Worm (Caenorhabditis elegans) whole organism, L1 larva: ENCODE measurements around the gene T05C12.9.

ENCODE experiments used
- C04F5.9 ChIP-seq: sonication (generic microtip); optimal IDR thresholded peaks from 2 replicates; lab custom pipeline; 2016; ENCODE audit warnings: missing genetic modification characterization, missing compliant biosample characterization
- C16A3.4 ChIP-seq: fragments of 150-350 bp; optimal IDR thresholded peaks from 2 replicates; lab custom pipeline; 2014; ENCODE audit warnings: missing biosample characterization, missing genetic modification characterization
- F16B12.6 ChIP-seq: fragments of 150-350 bp; optimal IDR thresholded peaks from 2 replicates; lab custom pipeline; 2014; ENCODE audit warnings: missing biosample characterization, missing genetic modification characterization
- Y116A8C.19 ChIP-seq: sonication (generic microtip); optimal IDR thresholded peaks from 2 replicates; lab custom pipeline; 2016; ENCODE audit warnings: missing compliant biosample characterization, missing genetic modification characterization, borderline replicate concordance
- aly-2 ChIP-seq: fragments of 150-350 bp; optimal IDR thresholded peaks from 2 replicates; lab custom pipeline; 2014; ENCODE audit warnings: missing biosample characterization, missing genetic modification characterization
- blmp-1 ChIP-seq: fragments of 150-350 bp; optimal IDR thresholded peaks from 2 replicates; lab custom pipeline; 2014; ENCODE audit warnings: missing biosample characterization, missing genetic modification characterization
- ceh-8 ChIP-seq: fragments of 200-800 bp; sonication (Bioruptor generic); optimal IDR thresholded peaks from 2 replicates; lab custom pipeline; 2018; ENCODE audit warnings: mild to moderate bottlenecking, missing genetic modification characterization, moderate library complexity, missing compliant biosample characterization
- dpl-1 ChIP-seq, 3 experiments: fragments of 150-350 bp in 2 of 3; sonication (generic microtip) in 1 of 3; optimal IDR thresholded peaks; 2 replicates each; lab custom pipeline; 2014 to 2017; ENCODE audit warnings: missing biosample characterization in 3 of 3, missing genetic modification characterization in 3 of 3, missing genetic modification reagents in 3 of 3
- dsc-1 ChIP-seq: sonication (generic microtip); optimal IDR thresholded peaks from 2 replicates; lab custom pipeline; 2016; ENCODE audit warnings: mild to moderate bottlenecking, missing genetic modification characterization, missing compliant biosample characterization
- efl-1 ChIP-seq, 4 experiments: fragments of 150-350 bp; optimal IDR thresholded peaks in 3 of 4; peaks in 1 of 4; 1 replicate in 1 of 4; 2 replicates in 3 of 4; lab custom pipeline; 2014; ENCODE audit warnings: missing biosample characterization in 2 of 4, missing genetic modification characterization in 2 of 4, missing genetic modification reagents in 2 of 4
- egl-13 ChIP-seq: sonication (generic microtip); optimal IDR thresholded peaks from 2 replicates; lab custom pipeline; 2016; ENCODE audit warnings: missing genotype, missing genetic modification reagents, missing genetic modification characterization, missing compliant biosample characterization
- elt-3 ChIP-seq, 6 experiments: fragments of 150-350 bp in 1 of 6; sonication (generic microtip); optimal IDR thresholded peaks; 2 replicates each; lab custom pipeline; 2017 to 2018; ENCODE audit warnings: missing biosample characterization in 6 of 6, missing genetic modification characterization in 6 of 6, inconsistent platforms in 1 of 6
- fkh-4 ChIP-seq: sonication (generic microtip); optimal IDR thresholded peaks from 2 replicates; lab custom pipeline; 2016; ENCODE audit warnings: missing compliant biosample characterization, missing genetic modification characterization, borderline replicate concordance
- fkh-8 ChIP-seq: sonication (generic microtip); optimal IDR thresholded peaks from 2 replicates; lab custom pipeline; 2016; ENCODE audit warnings: mild to moderate bottlenecking, missing genetic modification characterization, missing compliant biosample characterization
- hpl-2 ChIP-seq: fragments of 150-350 bp; optimal IDR thresholded peaks from 2 replicates; lab custom pipeline; 2014; ENCODE audit warnings: missing biosample characterization, missing genetic modification reagents, missing genetic modification characterization
- isw-1 ChIP-seq: fragments of 200-800 bp; sonication (Bioruptor generic); IDR thresholded peaks from 2 replicates; pipeline ENCODE4 v1.3.6; 2022; ENCODE audit warnings: missing genetic modification characterization, missing compliant biosample characterization
- lin-14 ChIP-seq: fragments of 200-800 bp; sonication (Bioruptor generic); optimal IDR thresholded peaks from 2 replicates; lab custom pipeline; 2018; ENCODE audit warnings: mild to moderate bottlenecking, missing genetic modification characterization, moderate library complexity, missing compliant biosample characterization
- lin-15B ChIP-seq: fragments of 150-350 bp; sonication (generic microtip); optimal IDR thresholded peaks from 3 replicates; lab custom pipeline; 2014; ENCODE audit warnings: missing biosample characterization, missing genetic modification characterization
- lin-35 ChIP-seq, 2 experiments: fragments of 150-350 bp; optimal IDR thresholded peaks; 2 replicates each; lab custom pipeline; 2014; ENCODE audit warnings: missing biosample characterization in 2 of 2, missing genetic modification characterization in 2 of 2, missing genetic modification reagents in 2 of 2
- lin-39 ChIP-seq: fragments of 150-350 bp; optimal IDR thresholded peaks from 2 replicates; lab custom pipeline; 2014; ENCODE audit warnings: missing biosample characterization, missing genetic modification reagents, missing genetic modification characterization
- lir-3 ChIP-seq: sonication (generic microtip); optimal IDR thresholded peaks from 2 replicates; lab custom pipeline; 2016; ENCODE audit warnings: mild to moderate bottlenecking, missing genetic modification characterization, moderate library complexity, missing compliant biosample characterization; ENCODE audit not compliant: poor library complexity
- lsy-2 ChIP-seq, 2 experiments: fragments of 150-350 bp; optimal IDR thresholded peaks; 2 replicates each; lab custom pipeline; 2014; ENCODE audit warnings: missing biosample characterization in 2 of 2, missing genetic modification characterization in 2 of 2
- mep-1 ChIP-seq: fragments of 150-350 bp; optimal IDR thresholded peaks from 2 replicates; lab custom pipeline; 2014; ENCODE audit warnings: missing biosample characterization, missing genetic modification characterization
- nhr-11 ChIP-seq: fragments of 150-350 bp; optimal IDR thresholded peaks from 2 replicates; lab custom pipeline; 2014; ENCODE audit warnings: missing biosample characterization, missing genetic modification characterization
- nhr-12 ChIP-seq: sonication (generic microtip); optimal IDR thresholded peaks from 2 replicates; lab custom pipeline; 2017; ENCODE audit warnings: missing biosample characterization, missing genetic modification characterization
- nhr-19 ChIP-seq: fragments of 200-800 bp; sonication (Bioruptor generic); conservative IDR thresholded peaks from 2 replicates; pipeline ENCODE4 v1.3.6; 2022; ENCODE audit warnings: missing genetic modification characterization, missing compliant biosample characterization
- nhr-20 ChIP-seq: sonication (generic microtip); optimal IDR thresholded peaks from 2 replicates; lab custom pipeline; 2016; ENCODE audit warnings: mild to moderate bottlenecking, missing genetic modification characterization, missing compliant biosample characterization
- nhr-47 ChIP-seq: sonication (generic microtip); optimal IDR thresholded peaks from 2 replicates; lab custom pipeline; 2016; ENCODE audit warnings: mild to moderate bottlenecking, missing genetic modification characterization, moderate library complexity, missing compliant biosample characterization
- nhr-71 ChIP-seq: sonication (generic microtip); optimal IDR thresholded peaks from 2 replicates; lab custom pipeline; 2016; ENCODE audit warnings: mild to moderate bottlenecking, missing genetic modification characterization, moderate library complexity, missing compliant biosample characterization
- nhr-77 ChIP-seq: fragments of 150-350 bp; optimal IDR thresholded peaks from 2 replicates; lab custom pipeline; 2014; ENCODE audit warnings: missing biosample characterization, missing genetic modification characterization
- nhr-85 ChIP-seq: sonication (generic microtip); peaks from one replicate; lab custom pipeline; 2016; ENCODE audit warnings: missing genetic modification characterization, inconsistent platforms, missing compliant biosample characterization
- nhr-90 ChIP-seq: sonication (generic microtip); optimal IDR thresholded peaks from 2 replicates; lab custom pipeline; 2016; ENCODE audit warnings: mild to moderate bottlenecking, missing genetic modification characterization, missing compliant biosample characterization; ENCODE audit not compliant: poor library complexity
- rnt-1 ChIP-seq: sonication (generic microtip); optimal IDR thresholded peaks from 2 replicates; lab custom pipeline; 2016; ENCODE audit warnings: mild to moderate bottlenecking, missing genetic modification characterization, moderate library complexity, missing compliant biosample characterization
- skn-1 ChIP-seq: fragments of 150-350 bp; optimal IDR thresholded peaks from 2 replicates; lab custom pipeline; 2014; ENCODE audit warnings: missing biosample characterization, missing genetic modification characterization
- snpc-4 ChIP-seq: fragments of 150-350 bp; optimal IDR thresholded peaks from 2 replicates; lab custom pipeline; 2014; ENCODE audit warnings: missing biosample characterization, missing genetic modification characterization
- snu-23 ChIP-seq: sonication (generic microtip); optimal IDR thresholded peaks from 2 replicates; lab custom pipeline; 2016; ENCODE audit warnings: missing genetic modification characterization, missing compliant biosample characterization
- swsn-7 ChIP-seq: sonication (generic microtip); optimal IDR thresholded peaks from 2 replicates; lab custom pipeline; 2016; ENCODE audit warnings: missing genetic modification characterization, missing compliant biosample characterization
- unc-130 ChIP-seq: fragments of 150-350 bp; optimal IDR thresholded peaks from 2 replicates; lab custom pipeline; 2017; ENCODE audit warnings: missing biosample characterization, missing genetic modification characterization, inconsistent platforms
- xbp-1 ChIP-seq: sonication (generic microtip); optimal IDR thresholded peaks from 2 replicates; lab custom pipeline; 2016; ENCODE audit warnings: missing genetic modification characterization, missing compliant biosample characterization

T05C12.9 gene

DNA sequence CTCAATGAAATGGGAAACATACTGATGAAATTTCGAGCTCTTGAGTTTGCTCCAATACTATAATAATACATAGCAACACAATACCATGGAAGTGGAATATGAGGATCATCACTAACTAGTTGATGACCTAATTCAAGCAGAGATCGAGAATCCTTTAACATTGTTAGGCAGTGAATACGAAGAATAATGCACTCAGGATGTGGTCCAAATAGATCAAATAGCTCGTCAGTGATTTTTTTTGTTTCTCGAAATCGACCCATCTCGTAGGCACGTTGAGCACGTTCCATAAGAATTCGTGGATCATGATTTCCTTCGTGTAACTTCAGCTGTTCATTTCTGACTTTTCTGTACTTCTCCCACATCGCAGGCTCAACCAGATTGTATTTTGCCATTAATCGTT lies 32.1 kb downstream of the T05C12.9 start:
- no peak for TF ChIP-seq elt-3 (tag; optimal IDR thresholded peaks at IDR 0.05; lab: Kevin White, UChicago)
- no peak for TF ChIP-seq unc-130 (tag; lab: Kevin White, UChicago)

DNA sequence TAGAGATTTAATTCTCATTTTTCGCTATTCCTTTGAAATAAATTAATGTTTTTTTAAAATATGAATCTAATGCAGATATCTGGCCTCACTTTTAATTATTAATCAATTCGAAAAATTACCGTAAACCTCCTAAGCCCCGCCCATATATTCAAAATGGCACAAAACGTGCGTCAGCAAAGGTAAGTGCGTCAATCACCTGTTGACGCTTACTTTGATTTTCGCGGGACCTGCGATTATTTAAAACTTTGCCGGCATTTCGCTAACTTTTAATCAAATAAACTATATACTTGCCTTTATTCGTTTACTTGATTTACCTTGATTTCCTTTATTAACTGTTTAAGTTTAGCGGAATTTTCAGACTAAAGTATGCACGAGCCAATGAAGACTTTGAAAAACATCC lies 35.0 kb downstream of the T05C12.9 start, which contains the start of gene pch-2:
Gene pch-2 (plus strand): TSS at position 359 of the 400 bp plus-strand sequence.
- peak; percentile 60 for TF ChIP-seq blmp-1 (tag; lab: Kevin White, UChicago)
- peak; percentile 70 for TF ChIP-seq nhr-71
- peak; percentile 32 for TF ChIP-seq skn-1 (tag; lab: Kevin White, UChicago)
- peak; percentile 46 for TF ChIP-seq nhr-19
- TF ChIP-seq lsy-2 (tag; optimal IDR thresholded peaks at IDR 0.05; lab: Kevin White, UChicago): peak; percentile 80 to 93
- TF ChIP-seq hpl-2 (GFP tag; lab: Kevin White, UChicago): no peak
- peak; percentile 38 for TF ChIP-seq F16B12.6 (tag; lab: Kevin White, UChicago)
- TF ChIP-seq nhr-20 (tag; lab: Kevin White, UChicago): peak; percentile 61
- no peak for TF ChIP-seq aly-2 (tag; lab: Kevin White, UChicago)
- peak; percentile 65 for TF ChIP-seq snu-23
- TF ChIP-seq fkh-8 (tag; lab: Kevin White, UChicago): peak; percentile 62
- no peak for TF ChIP-seq snpc-4
- TF ChIP-seq swsn-7: peak; percentile 48
- TF ChIP-seq lin-14 (GFP tag; lab: Kevin White, UChicago): peak; percentile 45
- TF ChIP-seq efl-1 (optimal IDR thresholded peaks at IDR 0.05; lab: Kevin White, UChicago): peak; percentile 85 to 86
- peak; percentile 88 to 99 for TF ChIP-seq efl-1 (GFP tag; optimal IDR thresholded peaks at IDR 0.05 in 1 of 2; lab: Kevin White, UChicago)
- peak; percentile 66 for TF ChIP-seq rnt-1 (tag; lab: Kevin White, UChicago)
- TF ChIP-seq C16A3.4 (tag; lab: Kevin White, UChicago): peak; percentile 74
- peak; percentile 47 for TF ChIP-seq xbp-1
- peak; percentile 78 to 93 for TF ChIP-seq lin-35 (GFP tag; optimal IDR thresholded peaks at IDR 0.05; lab: Kevin White, UChicago)
- TF ChIP-seq mep-1: peak; percentile 61
- TF ChIP-seq C04F5.9 (tag; lab: Kevin White, UChicago): peak; percentile 64
- TF ChIP-seq lir-3 (tag; lab: Kevin White, UChicago): no peak
- TF ChIP-seq egl-13 (tag; lab: Kevin White, UChicago): no peak
- peak; percentile 67 for TF ChIP-seq nhr-47 (tag; lab: Kevin White, UChicago)
- TF ChIP-seq isw-1: peak; percentile 29; the same call in 1 of the 2 replicates
- peak; percentile 48 for TF ChIP-seq nhr-90 (tag; lab: Kevin White, UChicago)
- no peak for TF ChIP-seq Y116A8C.19 (tag; lab: Kevin White, UChicago)
- peak in 1 of 6 experiments; percentile 59 for TF ChIP-seq elt-3 (tag; optimal IDR thresholded peaks at IDR 0.05; lab: Kevin White, UChicago)
- no peak for TF ChIP-seq fkh-4 (tag; lab: Kevin White, UChicago)
- peak; percentile 3 for TF ChIP-seq unc-130 (tag; lab: Kevin White, UChicago)
- peak; percentile 37 for TF ChIP-seq nhr-77 (tag; lab: Kevin White, UChicago)
- TF ChIP-seq nhr-85 (tag; lab: Kevin White, UChicago): peak; percentile 75
- TF ChIP-seq dpl-1 (GFP tag; optimal IDR thresholded peaks at IDR 0.05; lab: Kevin White, UChicago): peak; percentile 83 to 90 (median 89)
- peak; percentile 62 for TF ChIP-seq lin-15B (tag; lab: Kevin White, UChicago)

- no peak for TF ChIP-seq lin-39
- TF ChIP-seq dsc-1 (tag; lab: Kevin White, UChicago): peak; percentile 42
- no peak for TF ChIP-seq ceh-8 (GFP tag; lab: Kevin White, UChicago)
- no peak for TF ChIP-seq nhr-11
- TF ChIP-seq fkh-8 (tag; lab: Kevin White, UChicago): peak; percentile 70
- no peak for TF ChIP-seq lin-35 (GFP tag; optimal IDR thresholded peaks at IDR 0.05; lab: Kevin White, UChicago)
- no peak for TF ChIP-seq nhr-47 (tag; lab: Kevin White, UChicago)
- no peak for TF ChIP-seq nhr-12 (tag; lab: Kevin White, UChicago)
- TF ChIP-seq, all 84 proteins: peak for 2
Measured at ce11 chrII:8156845-8157373, 36.1 kb downstream of the T05C12.9 start, which contains the start of the genes tub-1 and tmem-138. Gene tub-1 (minus strand): TSS chrII:8156945. Gene tmem-138 (plus strand): TSS chrII:8157323.
